Worm (Caenorhabditis elegans): ENCODE measurements around the gene faxc-1.

ce11 chrII:12242551-12242950, 21.4 kb upstream of the faxc-1 start, which contains the start of gene Y57A10A.24:
- TF ChIP-seq him-1 (tag; optimal IDR thresholded peaks at IDR 0.05) = no peak
- no peak for TF ChIP-seq W03F9.2 (tag; optimal IDR thresholded peaks at IDR 0.05)
